Worm (Caenorhabditis elegans) whole organism, young adult: ENCODE data around the gene F07A11.4.

Source experiments
- B0019.2 ChIP-seq: fragments of 200-800 bp; sonication (Bioruptor generic); conservative IDR thresholded peaks from 2 replicates; pipeline ENCODE4 v1.3.6; 2022; ENCODE audit warnings: missing genetic modification reagents, missing genetic modification characterization, missing compliant biosample characterization
- B0035.1 ChIP-seq: sonication (generic microtip); optimal IDR thresholded peaks from 2 replicates; lab custom pipeline; 2016; ENCODE audit warnings: missing genetic modification characterization, mild to moderate bottlenecking, missing compliant biosample characterization, missing genotype, missing genetic modification reagents
- C06A6.2 ChIP-seq: fragments of 200-800 bp; sonication (Bioruptor generic); conservative IDR thresholded peaks from 2 replicates; pipeline ENCODE4 v1.3.6; 2022; ENCODE audit warnings: missing genetic modification characterization, missing compliant biosample characterization
- F37B4.10 ChIP-seq: fragments of 200-800 bp; sonication (Bioruptor generic); IDR thresholded peaks from 2 replicates; pipeline ENCODE4 v1.3.6; 2022; ENCODE audit warnings: missing genetic modification characterization, missing compliant biosample characterization
- F55B11.4 ChIP-seq: sonication (generic microtip); optimal IDR thresholded peaks from 2 replicates; lab custom pipeline; 2016; ENCODE audit warnings: missing compliant biosample characterization, missing genetic modification characterization, borderline replicate concordance; ENCODE audit not compliant: insufficient read depth
- ama-1 ChIP-seq, 3 experiments: fragments of 150-350 bp in 1 of 3; sonication (generic microtip) in 2 of 3; optimal IDR thresholded peaks; 2 replicates each; lab custom pipeline; 2014 to 2018; ENCODE audit warnings: missing biosample characterization in 2 of 3, missing genetic modification characterization in 2 of 3, missing genetic modification reagents in 2 of 3
- ceh-40 ChIP-seq: fragments of 200-800 bp; sonication (Bioruptor generic); IDR thresholded peaks from 2 replicates; pipeline ENCODE4 v1.3.6; 2022; ENCODE audit warnings: missing genetic modification characterization, missing compliant biosample characterization
- let-526 ChIP-seq: fragments of 200-800 bp; sonication (Bioruptor generic); IDR thresholded peaks from 2 replicates; pipeline ENCODE4 v1.3.6; 2022; ENCODE audit warnings: missing genetic modification reagents, missing genetic modification characterization, missing compliant biosample characterization
- mes-4 ChIP-seq: sonication (generic microtip); optimal IDR thresholded peaks from 2 replicates; lab custom pipeline; 2016; ENCODE audit warnings: missing genotype, missing genetic modification characterization, missing compliant biosample characterization
- nhr-27 ChIP-seq: fragments of 200-800 bp; sonication (Bioruptor generic); optimal IDR thresholded peaks from 2 replicates; lab custom pipeline; 2018; ENCODE audit warnings: mild to moderate bottlenecking, missing genetic modification characterization, moderate library complexity, missing compliant biosample characterization
- nhr-90 ChIP-seq: sonication (generic microtip); optimal IDR thresholded peaks from 2 replicates; lab custom pipeline; 2016; ENCODE audit warnings: missing genotype, mild to moderate bottlenecking, missing genetic modification characterization, missing compliant biosample characterization
- ztf-28 ChIP-seq: fragments of 200-800 bp; sonication (Bioruptor generic); IDR thresholded peaks from 2 replicates; pipeline ENCODE4 v1.3.6; 2022; ENCODE audit warnings: missing genetic modification reagents, missing genetic modification characterization, missing compliant biosample characterization

ce11 chrII:11646276-11646797 is 45.5 kb downstream of the F07A11.4 start, which contains the start of gene ghi-1:
- TF ChIP-seq B0019.2 (no peak), let-526 (GFP tag; lab: Robert Waterston, UW) (no peak), C06A6.2 (GFP tag; lab: Robert Waterston, UW) (no peak), ztf-28 (GFP tag; lab: Robert Waterston, UW) (no peak), ceh-40 (no peak), mes-4 (tag; lab: Kevin White, UChicago) (no peak), ama-1 (optimal IDR thresholded peaks at IDR 0.05; lab: Kevin White, UChicago) (no peak), ama-1 (GFP tag; optimal IDR thresholded peaks at IDR 0.05; lab: Kevin White, UChicago) (no peak), nhr-90 (tag; lab: Kevin White, UChicago) (no peak), B0035.1 (tag; lab: Kevin White, UChicago) (no peak), F55B11.4 (tag; lab: Kevin White, UChicago) (no peak), F37B4.10 (GFP tag; lab: Robert Waterston, UW) (no peak), nhr-27 (no peak)
